Worm (Caenorhabditis elegans): ENCODE data around the gene T24F1.7.

The T24F1.7 gene

ce11 chrII:11345570-11346029 is 33.3 kb downstream of the T24F1.7 start, which contains the start of gene nduf-11 (continued):
- TF ChIP-seq alr-1 (tag; optimal IDR thresholded peaks at IDR 0.05) (no peak), blmp-1 (tag; optimal IDR thresholded peaks at IDR 0.05; ENCODE audit: insufficient read depth) (no peak), nhr-6 (tag; optimal IDR thresholded peaks at IDR 0.05) (no peak), ZK546.5 (tag; optimal IDR thresholded peaks at IDR 0.05) (peak; percentile 10), unc-62 (GFP tag; optimal IDR thresholded peaks at IDR 0.05) (no peak), nhr-21 (tag; optimal IDR thresholded peaks at IDR 0.05) (peak; percentile 75), dmd-4 (tag; optimal IDR thresholded peaks at IDR 0.05) (no peak), nhr-77 (tag; optimal IDR thresholded peaks at IDR 0.05) (no peak), peb-1 (tag; optimal IDR thresholded peaks at IDR 0.05) (no peak), crh-2 (tag; optimal IDR thresholded peaks at IDR 0.05) (peak; percentile 89), fos-1 (tag; optimal IDR thresholded peaks at IDR 0.05) (peak; percentile 59), ztf-1 (GFP tag; conservative IDR thresholded peaks at IDR 0.05) (no peak), nhr-23 (tag; optimal IDR thresholded peaks at IDR 0.05) (no peak), unc-55 (GFP tag; optimal IDR thresholded peaks at IDR 0.05) (peak; percentile 95), nhr-237 (tag; optimal IDR thresholded peaks at IDR 0.05) (peak; percentile 55)

ce11 chrII:11347878-11348556 is 35.7 kb downstream of the T24F1.7 start, which contains the start of the genes B0491.6 and pigm-1:
TSS of gene B0491.6 (minus strand) at chrII:11348343.
TSS of gene pigm-1 (plus strand) at chrII:11348445.
- TF ChIP-seq ama-1 (optimal IDR thresholded peaks at IDR 0.05) (no peak), lin-39 (tag; optimal IDR thresholded peaks at IDR 0.05) (no peak), alr-1 (tag; optimal IDR thresholded peaks at IDR 0.05) (no peak), mab-5 (tag; optimal IDR thresholded peaks at IDR 0.05) (no peak), mbf-1 (tag; optimal IDR thresholded peaks at IDR 0.05) (no peak), nhr-6 (tag; optimal IDR thresholded peaks at IDR 0.05) (peak; percentile 79), gmeb-1 (tag; optimal IDR thresholded peaks at IDR 0.05) (peak; percentile 89), nhr-129 (tag; optimal IDR thresholded peaks at IDR 0.05) (peak; percentile 68), ceh-16 (tag; optimal IDR thresholded peaks at IDR 0.05) (peak; percentile 23), elt-1 (tag; optimal IDR thresholded peaks at IDR 0.05) (no peak), egl-27 (tag; optimal IDR thresholded peaks at IDR 0.05) (no peak), fos-1 (tag; optimal IDR thresholded peaks at IDR 0.05) (peak; percentile 47), sma-9 (GFP tag; optimal IDR thresholded peaks at IDR 0.05) (peak; percentile 65), sma-9 (tag; optimal IDR thresholded peaks at IDR 0.05) (no peak), unc-62 (GFP tag; optimal IDR thresholded peaks at IDR 0.05) (no peak), snpc-4 (tag; optimal IDR thresholded peaks at IDR 0.05) (peak; percentile 51), F13H6.1 (tag; optimal IDR thresholded peaks at IDR 0.05) (peak; percentile 80), sma-3 (GFP tag; optimal IDR thresholded peaks at IDR 0.05) (peak; percentile 62), ztf-4 (tag; optimal IDR thresholded peaks at IDR 0.05) (peak; percentile 71), mdl-1 (tag; optimal IDR thresholded peaks at IDR 0.05) (peak in 1 of 2 experiments; percentile 18), crh-2 (tag; optimal IDR thresholded peaks at IDR 0.05) (peak; percentile 89), nhr-21 (tag; optimal IDR thresholded peaks at IDR 0.05) (peak; percentile 79), zag-1 (tag; optimal IDR thresholded peaks at IDR 0.05) (peak; percentile 34), ztf-11 (tag; optimal IDR thresholded peaks at IDR 0.05) (no peak), Y55F3AM.14 (GFP tag; optimal IDR thresholded peaks at IDR 0.05) (no peak), C34F6.9 (tag; optimal IDR thresholded peaks at IDR 0.05) (peak; percentile 85), nhr-11 (tag; optimal IDR thresholded peaks at IDR 0.05) (no peak), lin-13 (GFP tag; optimal IDR thresholded peaks at IDR 0.05) (peak; percentile 39), nhr-25 (tag; optimal IDR thresholded peaks at IDR 0.05) (peak; percentile 70), R02D3.7 (tag; optimal IDR thresholded peaks at IDR 0.05) (no peak), unc-55 (GFP tag; optimal IDR thresholded peaks at IDR 0.05) (peak; percentile 63), nhr-10 (tag; optimal IDR thresholded peaks at IDR 0.05) (peak; percentile 50), blmp-1 (tag; optimal IDR thresholded peaks at IDR 0.05; ENCODE audit: insufficient read depth) (peak; percentile 44), lsy-2 (tag; optimal IDR thresholded peaks at IDR 0.05) (peak; percentile 45 to 78), sem-4 (tag; optimal IDR thresholded peaks at IDR 0.05) (peak; percentile 64), lin-11 (tag; optimal IDR thresholded peaks at IDR 0.05) (peak; percentile 42), skn-1 (tag; optimal IDR thresholded peaks at IDR 0.05) (peak; percentile 73)
